Fruit fly (Drosophila melanogaster): ENCODE data around the gene CG1529.
A peak's percentile ranks its signal among the peaks of the same experiment; 100 is the strongest.

Gene CG1529

DNA sequence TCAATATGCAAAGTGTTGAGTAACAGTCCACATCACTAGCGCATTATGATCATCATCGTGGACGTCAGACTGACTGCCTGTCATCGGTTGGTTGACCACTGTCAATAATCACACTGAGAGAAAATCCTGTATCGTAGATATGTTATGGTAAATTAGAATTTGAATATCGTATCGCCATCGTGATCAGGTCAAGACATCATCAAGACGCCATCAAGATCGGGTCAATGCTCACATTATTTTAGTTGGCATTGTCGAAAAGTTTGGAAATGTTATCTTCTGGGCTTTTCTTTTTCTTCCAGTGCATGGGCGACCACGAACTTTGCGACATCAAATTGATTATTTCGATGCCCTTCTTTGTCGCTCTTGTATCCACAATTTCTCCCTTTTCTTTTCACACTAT is 27.2 kb upstream of the CG1529 start (continued):
- TF ChIP-seq CG9932 (GFP tag; IDR thresholded peaks at IDR 0.05) (peak; percentile 56; the same call in 1 of the 2 replicates), kni (GFP tag; optimal IDR thresholded peaks at IDR 0.05) (peak; percentile 92), CG3995 (GFP tag; optimal IDR thresholded peaks at IDR 0.05) (peak; percentile 39), Opbp (GFP tag; IDR thresholded peaks at IDR 0.05; ENCODE audit: partially characterized antibody) (no peak), CG2678 (tag; optimal IDR thresholded peaks at IDR 0.05) (peak; percentile 93), grau (tag; optimal IDR thresholded peaks at IDR 0.05) (peak; percentile 88), Oli (tag; optimal IDR thresholded peaks at IDR 0.05) (peak; percentile 94), scrt (GFP tag; optimal IDR thresholded peaks at IDR 0.05) (peak; percentile 74), CG17912 (GFP tag; optimal IDR thresholded peaks at IDR 0.05) (peak; percentile 80), CG10366 (GFP tag; IDR thresholded peaks at IDR 0.05) (peak; percentile 89), CG5953 (GFP tag; IDR thresholded peaks at IDR 0.05) (peak; percentile 86), schlank (tag; optimal IDR thresholded peaks at IDR 0.05) (peak; percentile 74), wdn (GFP tag; IDR thresholded peaks at IDR 0.05) (peak; percentile 74), CG13123 (GFP tag; optimal IDR thresholded peaks at IDR 0.05) (peak; percentile 79), CG10321 (GFP tag; IDR thresholded peaks at IDR 0.05) (0 out of 2 replicates have a peak, but pooled peaks have one; percentile 56), br (optimal IDR thresholded peaks at IDR 0.05) (no peak), emc (GFP tag; optimal IDR thresholded peaks at IDR 0.05) (peak; percentile 39), dmrt99B (tag; optimal IDR thresholded peaks at IDR 0.05) (peak; percentile 95), CG6689 (GFP tag; IDR thresholded peaks at IDR 0.05) (peak; percentile 82), CG14441 (GFP tag; IDR thresholded peaks at IDR 0.05) (peak; percentile 80), CG4730 (GFP tag; IDR thresholded peaks at IDR 0.05) (peak; percentile 70; the same call in 1 of the 2 replicates), CG32532 (GFP tag; IDR thresholded peaks at IDR 0.05) (peak; percentile 62), ham (GFP tag; IDR thresholded peaks at IDR 0.05) (0 out of 2 replicates have a peak, but pooled peaks have one; percentile 36), CG4360 (GFP tag; IDR thresholded peaks at IDR 0.05) (peak; percentile 48; the same call in 1 of the 2 replicates), Adf1 (GFP tag; IDR thresholded peaks at IDR 0.05) (peak; percentile 22; the same call in 1 of the 2 replicates), fd64A (GFP tag; optimal IDR thresholded peaks at IDR 0.05) (peak; percentile 83), CG12236 (GFP tag; optimal IDR thresholded peaks at IDR 0.05) (peak; percentile 65), pho (GFP tag; optimal IDR thresholded peaks at IDR 0.05) (peak; percentile 79), fd102C (GFP tag; optimal IDR thresholded peaks at IDR 0.05) (no peak), repo (GFP tag; optimal IDR thresholded peaks at IDR 0.05) (peak; percentile 87), CG18476 (GFP tag; optimal IDR thresholded peaks at IDR 0.05) (peak; percentile 80), Mad (GFP tag; optimal IDR thresholded peaks at IDR 0.05) (peak; percentile 86), Dad (GFP tag; optimal IDR thresholded peaks at IDR 0.05) (peak; percentile 93), Pdp1 (GFP tag; optimal IDR thresholded peaks at IDR 0.05) (peak; percentile 88 to 91), Dp (GFP tag; optimal IDR thresholded peaks at IDR 0.05) (no peak), CG3847 (GFP tag; IDR thresholded peaks at IDR 0.05) (peak; percentile 77), usp (GFP tag; optimal IDR thresholded peaks at IDR 0.05) (no peak), Sox102F (GFP tag; optimal IDR thresholded peaks at IDR 0.05) (peak; percentile 96), dan (GFP tag; IDR thresholded peaks at IDR 0.05) (no peak), CG8281 (tag; optimal IDR thresholded peaks at IDR 0.05) (peak; percentile 83), CG11247 (GFP tag; IDR thresholded peaks at IDR 0.05) (peak; percentile 69), CG10959 (GFP tag; IDR thresholded peaks at IDR 0.05) (peak; percentile 81), Scr (GFP tag; IDR thresholded peaks at IDR 0.05; ENCODE audit: partially characterized antibody) (no peak), CG6854 (GFP tag; optimal IDR thresholded peaks at IDR 0.05) (peak; percentile 24), CG10543 (GFP tag; optimal IDR thresholded peaks at IDR 0.05) (peak; percentile 86), Doc3 (GFP tag; IDR thresholded peaks at IDR 0.05; ENCODE audit: partially characterized antibody) (no peak), Xrp1 (GFP tag; IDR thresholded peaks at IDR 0.05) (peak; percentile 88), eyg (GFP tag; optimal IDR thresholded peaks at IDR 0.05) (peak; percentile 91), NFAT (GFP tag; IDR thresholded peaks at IDR 0.05) (0 out of 2 replicates have a peak, but pooled peaks have one; percentile 16), gcm (GFP tag; optimal IDR thresholded peaks at IDR 0.05) (peak; percentile 91), dpn (GFP tag; optimal IDR thresholded peaks at IDR 0.05) (peak; percentile 91 to 94)

Measured in whole organism, embryonic.